Worm (Caenorhabditis elegans) whole organism, L4 larva: Measurements from ENCODE around the gene chil-7.

Source experiments
- F10B5.3 ChIP-seq: sonication (generic microtip); optimal IDR thresholded peaks from 2 replicates; lab custom pipeline; 2016; ENCODE audit warnings: mild to moderate bottlenecking, missing genetic modification characterization, missing compliant biosample characterization
- T20F7.1 ChIP-seq: fragments of 200-800 bp; sonication (Bioruptor generic); optimal IDR thresholded peaks from 2 replicates; lab custom pipeline; 2018; ENCODE audit warnings: mild to moderate bottlenecking, missing genetic modification characterization, missing compliant biosample characterization
- Y105C5A.15 ChIP-seq: fragments of 200-800 bp; sonication (Bioruptor generic); IDR thresholded peaks from 2 replicates; pipeline ENCODE4 v1.3.6; 2022; ENCODE audit warnings: missing genetic modification characterization, missing compliant biosample characterization
- ZK337.2 ChIP-seq: fragments of 200-800 bp; sonication (Bioruptor generic); IDR thresholded peaks from 2 replicates; pipeline ENCODE4 v1.3.6; 2022; ENCODE audit warnings: missing genetic modification reagents, missing genetic modification characterization, missing compliant biosample characterization
- aly-2 ChIP-seq: sonication (generic microtip); optimal IDR thresholded peaks from 2 replicates; lab custom pipeline; 2018; ENCODE audit warnings: missing biosample characterization, missing genetic modification characterization
- ceh-20 ChIP-seq: fragments of 200-800 bp; sonication (Bioruptor generic); IDR thresholded peaks from 2 replicates; pipeline ENCODE4 v1.3.6; 2022; ENCODE audit warnings: missing genetic modification reagents, missing genetic modification characterization, missing compliant biosample characterization
- ceh-28 ChIP-seq: fragments of 150-350 bp; optimal IDR thresholded peaks from 2 replicates; lab custom pipeline; 2014; ENCODE audit warnings: missing biosample characterization, missing genetic modification reagents, missing genetic modification characterization
- ceh-44 ChIP-seq: fragments of 200-800 bp; sonication (Bioruptor generic); IDR thresholded peaks from 2 replicates; pipeline ENCODE4 v1.3.6; 2022; ENCODE audit warnings: missing genetic modification reagents, missing genetic modification characterization, missing compliant biosample characterization
- ces-1 ChIP-seq: fragments of 150-350 bp; sonication (generic microtip); optimal IDR thresholded peaks from 4 replicates; lab custom pipeline; 2014; ENCODE audit warnings: missing biosample characterization, missing genetic modification reagents, missing genetic modification characterization
- cey-2 ChIP-seq: sonication (generic microtip); optimal IDR thresholded peaks from 3 replicates; lab custom pipeline; 2017; ENCODE audit warnings: missing genetic modification characterization, mild to moderate bottlenecking, missing compliant biosample characterization, antibody characterized with exemption, borderline replicate concordance; ENCODE audit not compliant: insufficient read depth
- ctbp-1 ChIP-seq: fragments of 200-800 bp; sonication (Bioruptor generic); IDR thresholded peaks from 2 replicates; pipeline ENCODE4 v1.3.6; 2022; ENCODE audit warnings: missing genetic modification reagents, missing genetic modification characterization, missing compliant biosample characterization
- dmd-9 ChIP-seq: fragments of 200-800 bp; sonication (Bioruptor generic); IDR thresholded peaks from 2 replicates; pipeline ENCODE4 v1.3.6; 2022; ENCODE audit warnings: missing genetic modification reagents, missing genetic modification characterization, missing compliant biosample characterization
- duxl-1 ChIP-seq: sonication (generic microtip); optimal IDR thresholded peaks from 2 replicates; lab custom pipeline; 2016; ENCODE audit warnings: mild to moderate bottlenecking, missing genetic modification characterization, moderate library complexity, missing compliant biosample characterization; ENCODE audit not compliant: poor library complexity
- fkh-10 ChIP-seq: fragments of 150-350 bp; optimal IDR thresholded peaks from 2 replicates; lab custom pipeline; 2014; ENCODE audit warnings: missing biosample characterization, missing genetic modification reagents, missing genetic modification characterization
- hif-1 ChIP-seq, 2 experiments: sonication (generic microtip); optimal IDR thresholded peaks; 2 replicates each; lab custom pipeline; 2016 to 2017; ENCODE audit warnings: missing compliant biosample characterization in 2 of 2, missing genetic modification characterization in 2 of 2, missing genetic modification reagents in 2 of 2, missing genotype in 2 of 2, mild to moderate bottlenecking in 1 of 2
- hlh-11 ChIP-seq: fragments of 200-800 bp; sonication (Bioruptor generic); optimal IDR thresholded peaks from 2 replicates; lab custom pipeline; 2018; ENCODE audit warnings: mild to moderate bottlenecking, missing genetic modification characterization, missing compliant biosample characterization
- hlh-30 ChIP-seq: sonication (generic microtip); optimal IDR thresholded peaks from 2 replicates; lab custom pipeline; 2017; ENCODE audit warnings: antibody characterized with exemption, mild to moderate bottlenecking, missing genetic modification characterization, missing compliant biosample characterization; ENCODE audit not compliant: insufficient read depth
- hmg-1.1 ChIP-seq: fragments of 200-800 bp; sonication (Bioruptor generic); IDR thresholded peaks from 2 replicates; pipeline ENCODE4 v1.3.6; 2022; ENCODE audit warnings: missing genetic modification reagents, missing genetic modification characterization, missing compliant biosample characterization
- jun-1 ChIP-seq: fragments of 150-350 bp; optimal IDR thresholded peaks from 2 replicates; lab custom pipeline; 2014; ENCODE audit warnings: missing biosample characterization, missing genetic modification reagents, missing genetic modification characterization
- lin-15B ChIP-seq: fragments of 150-350 bp; sonication (generic microtip); optimal IDR thresholded peaks from 3 replicates; lab custom pipeline; 2014; ENCODE audit warnings: missing biosample characterization, missing genetic modification characterization
- madf-5 ChIP-seq, 2 experiments: fragments of 200-800 bp; sonication (Bioruptor generic); IDR thresholded peaks; 2 replicates each; pipeline ENCODE4 v1.3.6; 2022; ENCODE audit warnings: missing compliant biosample characterization in 2 of 2, missing genetic modification characterization in 2 of 2
- mxl-3 ChIP-seq: fragments of 200-800 bp; sonication (Bioruptor generic); optimal IDR thresholded peaks from 2 replicates; lab custom pipeline; 2018; ENCODE audit warnings: mild to moderate bottlenecking, missing genetic modification characterization, missing compliant biosample characterization
- nhr-102 ChIP-seq: sonication (generic microtip); optimal IDR thresholded peaks from 2 replicates; lab custom pipeline; 2016; ENCODE audit warnings: mild to moderate bottlenecking, missing genetic modification characterization, moderate library complexity, missing compliant biosample characterization
- nhr-237 ChIP-seq: sonication (generic microtip); optimal IDR thresholded peaks from 2 replicates; lab custom pipeline; 2017; ENCODE audit warnings: missing biosample characterization, missing genetic modification characterization
- nhr-25 ChIP-seq: sonication (generic microtip); optimal IDR thresholded peaks from 2 replicates; lab custom pipeline; 2017; ENCODE audit warnings: missing genetic modification characterization, mild to moderate bottlenecking, missing compliant biosample characterization, antibody characterized with exemption, moderate library complexity, borderline replicate concordance; ENCODE audit not compliant: insufficient read depth
- nhr-41 ChIP-seq: fragments of 200-800 bp; sonication (Bioruptor generic); IDR thresholded peaks from 2 replicates; pipeline ENCODE4 v1.3.6; 2022; ENCODE audit warnings: missing genetic modification reagents, missing genetic modification characterization, missing compliant biosample characterization
- nhr-42 ChIP-seq: fragments of 200-800 bp; sonication (Bioruptor generic); IDR thresholded peaks from 2 replicates; pipeline ENCODE4 v1.3.6; 2022; ENCODE audit warnings: missing genetic modification characterization, missing compliant biosample characterization
- php-3 ChIP-seq: fragments of 200-800 bp; sonication (Bioruptor generic); IDR thresholded peaks from 2 replicates; pipeline ENCODE4 v1.3.6; 2022; ENCODE audit warnings: missing genetic modification reagents, missing genetic modification characterization, missing compliant biosample characterization
- rbr-2 ChIP-seq: sonication (generic microtip); optimal IDR thresholded peaks from 2 replicates; lab custom pipeline; 2016; ENCODE audit warnings: missing genotype, missing genetic modification characterization, missing compliant biosample characterization
- saeg-2 ChIP-seq: fragments of 200-800 bp; sonication (Bioruptor generic); IDR thresholded peaks from 2 replicates; pipeline ENCODE4 v1.3.6; 2022; ENCODE audit warnings: missing genetic modification reagents, missing genetic modification characterization, missing compliant biosample characterization
- skn-1 ChIP-seq: fragments of 150-350 bp; optimal IDR thresholded peaks from 2 replicates; lab custom pipeline; 2014; ENCODE audit warnings: missing biosample characterization, missing genetic modification characterization
- snpc-1.2 ChIP-seq: fragments of 200-800 bp; sonication (Bioruptor generic); IDR thresholded peaks from 2 replicates; pipeline ENCODE4 v1.3.6; 2022; ENCODE audit warnings: missing genetic modification reagents, missing genetic modification characterization, missing compliant biosample characterization
- snpc-4 ChIP-seq: fragments of 150-350 bp; optimal IDR thresholded peaks from 2 replicates; lab custom pipeline; 2014; ENCODE audit warnings: missing biosample characterization, missing genetic modification characterization
- unc-62 ChIP-seq, 3 experiments: fragments of 150-350 bp in 1 of 3; sonication (generic microtip); optimal IDR thresholded peaks in 2 of 3; peaks in 1 of 3; 1 replicate in 1 of 3; 2 replicates in 2 of 3; lab custom pipeline; 2014 to 2017; ENCODE audit warnings: missing biosample characterization in 3 of 3, missing genetic modification characterization in 3 of 3, missing genetic modification reagents in 3 of 3, missing genotype in 1 of 3
- zag-1 ChIP-seq: fragments of 150-350 bp; optimal IDR thresholded peaks from 2 replicates; lab custom pipeline; 2014; ENCODE audit warnings: missing biosample characterization, missing genetic modification characterization
- zfp-3 ChIP-seq: fragments of 200-800 bp; sonication (Bioruptor generic); conservative IDR thresholded peaks from 2 replicates; pipeline ENCODE4 v1.3.6; 2022; ENCODE audit warnings: missing genetic modification reagents, missing genetic modification characterization, missing compliant biosample characterization
- ztf-11 ChIP-seq: fragments of 150-350 bp; optimal IDR thresholded peaks from 2 replicates; lab custom pipeline; 2014; ENCODE audit warnings: missing biosample characterization, missing genetic modification characterization
- ztf-7 ChIP-seq: fragments of 150-350 bp; optimal IDR thresholded peaks from 2 replicates; lab custom pipeline; 2014; ENCODE audit warnings: missing biosample characterization, missing genetic modification characterization

The chil-7 gene

DNA sequence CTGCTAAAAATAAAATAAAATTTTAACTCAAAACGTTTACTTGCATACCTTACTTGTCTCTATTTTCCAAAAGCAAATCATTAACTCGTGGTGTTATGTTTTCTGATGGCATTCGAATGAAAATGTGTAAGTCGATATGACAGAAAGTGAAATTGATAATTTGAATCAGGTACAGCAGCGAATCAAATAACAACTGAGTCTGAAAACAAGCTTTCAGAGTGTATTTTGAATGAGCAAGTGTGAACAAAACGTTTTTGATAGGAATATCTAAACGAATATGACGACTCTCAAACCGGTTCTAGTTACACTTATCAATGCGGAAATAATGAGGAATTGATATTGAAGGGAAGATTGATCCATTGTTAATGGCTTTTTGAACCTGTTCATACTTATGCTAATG lies at the start of gene chil-7:
Gene chil-7 (minus strand): TSS at position 112 of the 400 bp plus-strand sequence.
- peak in 1 of 2 experiments; percentile 97 for TF ChIP-seq unc-62 (GFP tag; optimal IDR thresholded peaks at IDR 0.05 in 1 of 2; lab: Kevin White, UChicago)
- TF ChIP-seq unc-62 (tag; optimal IDR thresholded peaks at IDR 0.05; lab: Kevin White, UChicago), result no peak
- TF ChIP-seq ZK337.2 (GFP tag; lab: Robert Waterston, UW), result no peak
- TF ChIP-seq nhr-25, result no peak
- TF ChIP-seq Y105C5A.15 (GFP tag; lab: Robert Waterston, UW), result no peak
- TF ChIP-seq, all 104 proteins: peak for 1

DNA sequence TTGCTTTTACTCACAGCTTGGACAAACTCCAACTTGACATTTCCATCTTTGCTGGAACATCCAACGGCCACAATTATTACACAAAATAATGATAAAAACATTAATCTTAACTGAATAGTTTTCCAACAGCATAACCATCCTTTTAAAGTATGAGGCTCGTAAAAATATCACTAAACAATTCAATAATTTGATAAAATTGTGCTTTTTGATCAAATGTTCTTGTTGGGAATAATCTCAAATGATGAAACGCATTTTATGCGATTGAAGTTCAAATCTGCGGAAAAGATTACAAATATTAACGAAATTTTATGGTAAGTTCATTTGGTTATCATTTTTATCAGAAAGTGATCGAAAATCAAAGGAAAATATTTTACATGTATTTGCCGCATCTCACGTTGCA lies 49.5 kb upstream of the chil-7 start, which contains the start of gene pho-10:
Gene pho-10 (minus strand): TSS at position 101 of the 400 bp plus-strand sequence.
- TF ChIP-seq aly-2 (tag; lab: Kevin White, UChicago) (no peak), nhr-42 (no peak), snpc-4 (tag; lab: Kevin White, UChicago) (no peak), hmg-1.1 (GFP tag; lab: Robert Waterston, UW) (no peak), ces-1 (GFP tag; lab: Kevin White, UChicago) (no peak), nhr-102 (no peak), ctbp-1 (GFP tag; lab: Robert Waterston, UW) (no peak), mxl-3 (no peak), duxl-1 (tag; lab: Kevin White, UChicago) (no peak), ztf-11 (tag; lab: Kevin White, UChicago) (no peak), ztf-7 (no peak), nhr-25 (no peak), hlh-11 (no peak)

DNA sequence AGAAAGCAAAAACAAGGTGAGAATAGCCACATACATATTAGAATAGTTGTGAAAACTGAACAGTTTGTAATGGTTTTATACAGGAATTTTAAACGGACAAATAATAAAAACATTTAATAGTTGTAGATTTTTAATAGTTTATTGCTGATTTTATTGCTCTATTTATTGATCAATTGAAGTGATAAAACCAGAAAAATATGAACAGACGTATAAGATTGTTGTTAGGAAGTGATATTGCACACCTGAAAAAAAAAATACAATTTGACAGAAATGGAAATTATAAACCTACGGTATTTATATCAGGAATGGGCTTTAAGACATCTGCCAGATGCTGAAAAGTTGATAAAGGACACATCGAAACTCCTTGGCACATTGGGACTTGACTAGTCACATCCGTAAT lies 46.9 kb upstream of the chil-7 start, which contains the start of gene C05C10.8:
Gene C05C10.8 (minus strand): TSS at position 101 of the 400 bp plus-strand sequence.
- TF ChIP-seq snpc-1.2 (GFP tag; lab: Robert Waterston, UW), result no peak
- TF ChIP-seq F10B5.3, result no peak
- no peak for TF ChIP-seq madf-5 (GFP tag; IDR thresholded peaks at IDR 0.05; lab: Robert Waterston, UW)
- TF ChIP-seq fkh-10, result no peak

DNA sequence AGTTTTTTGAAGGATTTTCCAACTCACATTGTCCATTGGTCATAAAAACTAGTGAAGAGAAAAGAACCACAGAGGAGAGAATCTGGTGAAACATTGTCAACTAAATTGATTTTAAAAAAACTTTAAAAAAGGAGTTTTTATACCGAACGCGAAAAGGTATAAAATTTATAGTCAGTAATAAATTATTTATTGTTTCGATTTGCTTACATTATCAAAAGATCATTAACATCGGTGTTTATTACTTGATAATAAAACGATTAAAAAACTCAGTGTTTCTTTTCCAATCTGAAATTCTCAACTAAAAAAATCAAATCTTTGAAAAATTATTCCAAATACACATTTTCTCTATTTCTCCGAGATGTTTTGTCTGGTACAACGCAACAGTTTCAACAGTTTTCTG lies 45.2 kb upstream of the chil-7 start, which contains the start of gene F26C11.4:
Gene F26C11.4 (minus strand): TSS at position 101 of the 400 bp plus-strand sequence.
- TF ChIP-seq ces-1 (GFP tag; lab: Kevin White, UChicago) (no peak), ceh-28 (tag; lab: Kevin White, UChicago) (no peak), nhr-237 (tag; lab: Kevin White, UChicago) (no peak), php-3 (no peak), rbr-2 (no peak), zag-1 (no peak), hlh-30 (tag; lab: Kevin White, UChicago) (no peak), nhr-41 (GFP tag; lab: Robert Waterston, UW) (no peak), lin-15B (no peak), aly-2 (tag; lab: Kevin White, UChicago) (no peak), zfp-3 (GFP tag; lab: Robert Waterston, UW) (no peak)
- TF ChIP-seq, all 104 proteins: peak for 0

DNA sequence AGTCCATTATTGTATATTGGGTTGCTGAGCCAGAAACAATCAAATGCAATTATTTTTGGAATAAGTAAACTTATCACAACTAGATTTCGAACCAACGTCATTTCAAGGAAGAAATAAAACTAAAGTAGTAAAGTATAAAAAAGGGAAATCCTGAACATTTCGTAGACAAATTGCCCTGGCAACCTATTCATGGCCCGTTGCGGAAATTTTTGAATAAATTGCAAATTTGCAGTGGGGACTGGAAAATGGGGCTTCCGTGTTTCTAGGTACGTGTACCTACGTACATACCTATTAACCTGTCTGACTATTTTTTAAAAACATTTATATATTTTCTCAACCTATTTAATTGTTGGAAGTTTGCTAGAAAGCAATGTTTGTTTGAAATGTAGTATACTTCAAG lies 44.0 kb upstream of the chil-7 start, which contains the start of gene F26C11.3:
Gene F26C11.3 (minus strand): TSS at position 101 of the 400 bp plus-strand sequence.
- TF ChIP-seq cey-2 (tag; lab: Kevin White, UChicago), result no peak
- no peak for TF ChIP-seq hif-1 (tag; optimal IDR thresholded peaks at IDR 0.05; lab: Kevin White, UChicago)
- TF ChIP-seq rbr-2, result no peak
- no peak for TF ChIP-seq Y105C5A.15 (GFP tag; lab: Robert Waterston, UW)
- TF ChIP-seq saeg-2, result no peak
- no peak for TF ChIP-seq dmd-9 (GFP tag; lab: Robert Waterston, UW)
- no peak for TF ChIP-seq hmg-1.1 (GFP tag; lab: Robert Waterston, UW)
- TF ChIP-seq T20F7.1 (GFP tag; lab: Kevin White, UChicago), result no peak
- no peak for TF ChIP-seq nhr-102
- no peak for TF ChIP-seq ceh-20 (GFP tag; lab: Robert Waterston, UW)
- TF ChIP-seq jun-1, result no peak
- no peak for TF ChIP-seq ceh-44
- TF ChIP-seq skn-1 (tag; lab: Kevin White, UChicago), result no peak
- no peak for TF ChIP-seq zag-1
- TF ChIP-seq, all 104 proteins: peak for 0
